Worm (Caenorhabditis elegans) whole organism, mixed stage, embryonic: ENCODE data around the gene arc-1.

Source experiments
- M03D4.4 ChIP-seq: sonication (generic microtip); optimal IDR thresholded peaks from 2 replicates; lab custom pipeline; 2017; ENCODE audit warnings: mild to moderate bottlenecking, missing genetic modification characterization, missing compliant biosample characterization
- blmp-1 ChIP-seq: fragments of 150-350 bp; optimal IDR thresholded peaks from 2 replicates; lab custom pipeline; 2014; ENCODE audit warnings: missing biosample characterization, missing genetic modification characterization
- elt-1 ChIP-seq: sonication (generic microtip); optimal IDR thresholded peaks from 2 replicates; lab custom pipeline; 2017; ENCODE audit warnings: missing genetic modification characterization, mild to moderate bottlenecking, missing compliant biosample characterization, antibody characterized with exemption, moderate library complexity, borderline replicate concordance; ENCODE audit not compliant: insufficient read depth
- flh-1 ChIP-seq: fragments of 200-800 bp; sonication (Bioruptor generic); optimal IDR thresholded peaks from 2 replicates; lab custom pipeline; 2018; ENCODE audit warnings: mild to moderate bottlenecking, missing genetic modification characterization, moderate library complexity, missing compliant biosample characterization
- lsy-2 ChIP-seq: fragments of 150-350 bp; optimal IDR thresholded peaks from 2 replicates; lab custom pipeline; 2014; ENCODE audit warnings: missing biosample characterization, missing genetic modification characterization
- mab-5 ChIP-seq: fragments of 150-350 bp; optimal IDR thresholded peaks from 2 replicates; lab custom pipeline; 2014; ENCODE audit warnings: missing biosample characterization, missing genetic modification characterization
- nhr-76 ChIP-seq: sonication (generic microtip); optimal IDR thresholded peaks from 2 replicates; lab custom pipeline; 2017; ENCODE audit warnings: missing biosample characterization, missing genetic modification characterization
- pha-4 ChIP-seq: fragments of 150-350 bp; optimal IDR thresholded peaks from 2 replicates; lab custom pipeline; 2018; ENCODE audit warnings: missing biosample characterization, missing genetic modification reagents, missing genetic modification characterization
- unc-39 ChIP-seq: fragments of 150-350 bp; optimal IDR thresholded peaks from 2 replicates; lab custom pipeline; 2014; ENCODE audit warnings: missing biosample characterization, missing genetic modification characterization
- unc-62 ChIP-seq: fragments of 150-350 bp; optimal IDR thresholded peaks from 2 replicates; lab custom pipeline; 2014; ENCODE audit warnings: missing biosample characterization, missing genetic modification reagents, missing genetic modification characterization
- ztf-11 ChIP-seq: fragments of 150-350 bp; optimal IDR thresholded peaks from 2 replicates; lab custom pipeline; 2014; ENCODE audit warnings: missing biosample characterization, missing genetic modification characterization

DNA sequence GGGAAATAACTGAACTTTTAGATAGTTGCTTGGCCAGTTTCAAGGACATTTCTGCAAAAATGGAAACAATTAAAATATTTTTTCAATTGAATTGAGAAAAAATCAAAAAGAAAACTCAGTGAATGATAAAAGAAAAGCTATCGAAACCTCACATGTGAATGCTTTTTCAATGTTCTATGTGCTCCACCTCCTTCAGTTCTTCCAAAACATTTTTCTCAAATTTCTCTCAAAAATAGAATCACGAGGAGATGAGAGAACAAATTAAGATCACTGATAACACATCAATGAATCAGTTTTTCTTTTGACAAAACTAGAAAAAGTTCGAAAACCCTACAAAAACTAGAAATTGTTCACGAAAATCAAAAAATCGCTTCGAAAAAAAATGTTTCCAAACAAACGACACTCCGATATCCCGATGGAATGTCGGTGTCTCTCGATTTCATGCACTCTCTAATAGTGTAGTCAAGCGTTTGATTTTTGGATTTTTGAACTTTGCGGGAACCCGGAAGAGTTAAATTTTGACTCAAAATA lies 11.9 kb downstream of the arc-1 start, which contains the start of gene ZK1320.9:
- TF ChIP-seq flh-1 (GFP tag; lab: Kevin White, UChicago) (no peak), ztf-11 (no peak), mab-5 (tag; lab: Kevin White, UChicago) (no peak), blmp-1 (tag; lab: Kevin White, UChicago) (no peak), M03D4.4 (tag; lab: Kevin White, UChicago) (no peak), unc-62 (GFP tag; lab: Kevin White, UChicago) (no peak), unc-39 (tag; lab: Kevin White, UChicago) (no peak), pha-4 (tag; lab: Kevin White, UChicago) (no peak), lsy-2 (no peak), elt-1 (tag; lab: Kevin White, UChicago) (no peak), nhr-76 (no peak)
